Fruit fly (Drosophila melanogaster) whole organism, embryonic: Measurements from ENCODE around the gene CG42591.

Source experiments
- Ada2b ChIP-seq: fragments of 200-800 bp; sonication (Bioruptor generic); IDR thresholded peaks from 2 replicates; pipeline ENCODE4 v1.3.6; 2022; ENCODE audit warnings: missing biosample characterization, missing genetic modification characterization
- Antp ChIP-seq: fragments of 200-800 bp; sonication (Bioruptor generic); optimal IDR thresholded peaks from 3 replicates; lab custom pipeline; 2016; ENCODE audit warnings: missing biosample characterization, missing genetic modification characterization
- Bgb ChIP-seq: fragments of 200-800 bp; sonication (Bioruptor generic); IDR thresholded peaks from 2 replicates; pipeline ENCODE4 v1.3.6; 2022; ENCODE audit warnings: missing biosample characterization, missing genetic modification characterization; ENCODE audit not compliant: partially characterized antibody
- CG10267 ChIP-seq: fragments of 200-800 bp; sonication (Bioruptor generic); optimal IDR thresholded peaks from 2 replicates; lab custom pipeline; 2018; ENCODE audit warnings: missing biosample characterization, mild to moderate bottlenecking, missing genetic modification characterization, moderate library complexity
- CG10366 ChIP-seq: fragments of 200-800 bp; sonication (Bioruptor generic); IDR thresholded peaks from 2 replicates; pipeline ENCODE4 v1.3.6; 2022; ENCODE audit warnings: missing biosample characterization, missing genetic modification characterization
- CG10565 ChIP-seq: fragments of 200-800 bp; sonication (Bioruptor generic); optimal IDR thresholded peaks from 3 replicates; lab custom pipeline; 2016; ENCODE audit warnings: missing biosample characterization, mild to moderate bottlenecking, missing genetic modification characterization
- CG11398 ChIP-seq: fragments of 200-800 bp; sonication (Bioruptor generic); optimal IDR thresholded peaks from 2 replicates; lab custom pipeline; 2016; ENCODE audit warnings: missing biosample characterization, missing genetic modification characterization
- CG12391 ChIP-seq: fragments of 200-800 bp; sonication (Bioruptor generic); optimal IDR thresholded peaks from 3 replicates; lab custom pipeline; 2018; ENCODE audit warnings: missing biosample characterization, mild to moderate bottlenecking, missing genetic modification characterization, moderate library complexity
- CG15073 ChIP-seq: fragments of 200-800 bp; sonication (Bioruptor generic); optimal IDR thresholded peaks from 2 replicates; lab custom pipeline; 2016; ENCODE audit warnings: missing biosample characterization, missing genetic modification characterization
- CG15479 ChIP-seq: fragments of 200-800 bp; sonication (Bioruptor generic); optimal IDR thresholded peaks from 3 replicates; lab custom pipeline; 2019; ENCODE audit warnings: missing biosample characterization, mild to moderate bottlenecking, missing genetic modification characterization, moderate library complexity
- CG18476 ChIP-seq: fragments of 200-800 bp; sonication (Bioruptor generic); optimal IDR thresholded peaks from 2 replicates; lab custom pipeline; 2016; ENCODE audit warnings: missing biosample characterization, mild to moderate bottlenecking, missing genetic modification characterization
- CG32767 ChIP-seq: fragments of 200-800 bp; sonication (Bioruptor generic); IDR thresholded peaks from 2 replicates; pipeline ENCODE4 v1.3.6; 2022; ENCODE audit warnings: missing biosample characterization, missing genetic modification characterization
- CG3838 ChIP-seq: fragments of 200-800 bp; sonication (Bioruptor generic); optimal IDR thresholded peaks from 3 replicates; lab custom pipeline; 2016; ENCODE audit warnings: missing biosample characterization, missing genetic modification characterization
- CG6683 ChIP-seq: fragments of 200-800 bp; sonication (Bioruptor generic); optimal IDR thresholded peaks from 2 replicates; lab custom pipeline; 2017; ENCODE audit warnings: missing biosample characterization, mild to moderate bottlenecking, missing genetic modification characterization, missing genetic modification reagents
- CG6791 ChIP-seq: fragments of 200-800 bp; sonication (Bioruptor generic); IDR thresholded peaks from 3 replicates; pipeline ENCODE4 v1.3.6; 2022; ENCODE audit warnings: missing biosample characterization, missing genetic modification characterization; ENCODE audit not compliant: partially characterized antibody
- CG7357 ChIP-seq: fragments of 200-800 bp; sonication (Bioruptor generic); IDR thresholded peaks from 3 replicates; pipeline ENCODE4 v1.3.6; 2022; ENCODE audit warnings: missing biosample characterization, missing genetic modification characterization
- CG7372 ChIP-seq: fragments of 200-800 bp; sonication (Bioruptor generic); IDR thresholded peaks from 2 replicates; pipeline ENCODE4 v1.3.6; 2022; ENCODE audit warnings: missing biosample characterization, missing genetic modification characterization
- CG8924 ChIP-seq: fragments of 200-800 bp; optimal IDR thresholded peaks from 3 replicates; lab custom pipeline; 2019; ENCODE audit warnings: missing biosample characterization, mild to moderate bottlenecking, missing genetic modification characterization, moderate library complexity
- CHES-1-like ChIP-seq: fragments of 200-800 bp; sonication (Bioruptor generic); optimal IDR thresholded peaks from 2 replicates; lab custom pipeline; 2016; ENCODE audit warnings: missing biosample characterization, missing genetic modification characterization
- CoRest ChIP-seq: fragments of 200-800 bp; sonication (Bioruptor generic); optimal IDR thresholded peaks from 3 replicates; lab custom pipeline; 2018; ENCODE audit warnings: missing biosample characterization, mild to moderate bottlenecking, missing genetic modification characterization, moderate library complexity
- E2f2 ChIP-seq: fragments of 200-800 bp; sonication (Bioruptor generic); IDR thresholded peaks from 2 replicates; pipeline ENCODE4 v1.3.6; 2022; ENCODE audit warnings: missing biosample characterization, missing genetic modification characterization
- HLH3B ChIP-seq: fragments of 200-800 bp; sonication (Bioruptor generic); IDR thresholded peaks from 2 replicates; pipeline ENCODE4 v1.3.6; 2022; ENCODE audit warnings: missing biosample characterization, missing genetic modification characterization
- Hsf ChIP-seq: fragments of 200-800 bp; sonication (Bioruptor generic); optimal IDR thresholded peaks from 3 replicates; lab custom pipeline; 2016; ENCODE audit warnings: missing biosample characterization, missing genetic modification characterization
- NC2β ChIP-seq: fragments of 200-800 bp; sonication (Bioruptor generic); optimal IDR thresholded peaks from 2 replicates; lab custom pipeline; 2016; ENCODE audit warnings: missing biosample characterization, missing genetic modification characterization
- Oaz ChIP-seq: fragments of 200-800 bp; sonication (Bioruptor generic); IDR thresholded peaks from 2 replicates; pipeline ENCODE4 v1.3.6; 2022; ENCODE audit warnings: missing biosample characterization, missing genetic modification characterization
- Pdp1 ChIP-seq, 2 experiments: fragments of 200-800 bp; sonication (Bioruptor generic); optimal IDR thresholded peaks; 3 replicates each; lab custom pipeline; 2016; ENCODE audit warnings: missing biosample characterization in 2 of 2, missing genetic modification characterization in 2 of 2, mild to moderate bottlenecking in 1 of 2, moderate library complexity in 1 of 2
- Sin3A ChIP-seq: fragments of >200 bp; optimal IDR thresholded peaks from 2 replicates; lab custom pipeline; 2018
- Six4 ChIP-seq: fragments of 200-800 bp; sonication (Bioruptor generic); optimal IDR thresholded peaks from 2 replicates; lab custom pipeline; 2016; ENCODE audit warnings: missing biosample characterization, missing genetic modification characterization
- Sox100B ChIP-seq: fragments of 200-800 bp; sonication (Bioruptor generic); optimal IDR thresholded peaks from 3 replicates; lab custom pipeline; 2018; ENCODE audit warnings: missing biosample characterization, mild to moderate bottlenecking, missing genetic modification characterization
- Sox102F ChIP-seq: fragments of 200-800 bp; sonication (Bioruptor generic); optimal IDR thresholded peaks from 2 replicates; lab custom pipeline; 2018; ENCODE audit warnings: missing biosample characterization, mild to moderate bottlenecking, missing genetic modification characterization, moderate library complexity
- Sry-δ ChIP-seq: fragments of 200-800 bp; sonication (Bioruptor generic); optimal IDR thresholded peaks from 2 replicates; lab custom pipeline; 2016; ENCODE audit warnings: missing biosample characterization, missing genetic modification characterization
- Ssrp ChIP-seq: fragments of 200-800 bp; sonication (Bioruptor generic); optimal IDR thresholded peaks from 2 replicates; lab custom pipeline; 2018; ENCODE audit warnings: missing biosample characterization, mild to moderate bottlenecking, missing genetic modification characterization, moderate library complexity
- Vsx1 ChIP-seq: fragments of 200-800 bp; sonication (Bioruptor generic); optimal IDR thresholded peaks from 2 replicates; lab custom pipeline; 2017; ENCODE audit warnings: missing biosample characterization, mild to moderate bottlenecking, missing genetic modification characterization, missing genetic modification reagents
- amos ChIP-seq: fragments of 200-800 bp; sonication (Bioruptor generic); IDR thresholded peaks from 2 replicates; pipeline ENCODE4 v1.3.6; 2022; ENCODE audit warnings: missing biosample characterization, missing genetic modification characterization; ENCODE audit not compliant: partially characterized antibody
- bsh ChIP-seq, 2 experiments: fragments of 200-800 bp; sonication (Bioruptor generic); optimal IDR thresholded peaks; 2 replicates each; lab custom pipeline; 2017 to 2018; ENCODE audit warnings: mild to moderate bottlenecking in 2 of 2, missing biosample characterization in 2 of 2, missing genetic modification characterization in 2 of 2, moderate library complexity in 1 of 2
- disco-r ChIP-seq: fragments of 200-800 bp; sonication (Bioruptor generic); optimal IDR thresholded peaks from 2 replicates; lab custom pipeline; 2016; ENCODE audit warnings: missing biosample characterization, missing genetic modification characterization
- ewg ChIP-seq: fragments of 200-800 bp; sonication (Bioruptor generic); optimal IDR thresholded peaks from 3 replicates; lab custom pipeline; 2017; ENCODE audit warnings: mild to moderate bottlenecking, missing biosample characterization, missing genetic modification reagents, missing genetic modification characterization
- fd96Cb ChIP-seq: fragments of 200-800 bp; sonication (Bioruptor generic); optimal IDR thresholded peaks from 2 replicates; lab custom pipeline; 2018; ENCODE audit warnings: missing biosample characterization, mild to moderate bottlenecking, missing genetic modification characterization, moderate library complexity
- grau ChIP-seq: fragments of 200-800 bp; optimal IDR thresholded peaks from 3 replicates; lab custom pipeline; 2019; ENCODE audit warnings: missing biosample characterization, mild to moderate bottlenecking, missing genetic modification characterization, moderate library complexity
- ken ChIP-seq: fragments of 200-800 bp; sonication (Bioruptor generic); IDR thresholded peaks from 3 replicates; pipeline ENCODE4 v1.3.6; 2022; ENCODE audit warnings: missing biosample characterization, missing genetic modification characterization
- luna ChIP-seq: fragments of 200-800 bp; sonication (Bioruptor generic); optimal IDR thresholded peaks from 2 replicates; lab custom pipeline; 2016; ENCODE audit warnings: missing biosample characterization, missing genetic modification characterization
- mld ChIP-seq: fragments of 200-800 bp; sonication (Bioruptor generic); IDR thresholded peaks from 3 replicates; pipeline ENCODE4 v1.3.6; 2022; ENCODE audit warnings: missing biosample characterization, missing genetic modification characterization; ENCODE audit not compliant: partially characterized antibody
- nau ChIP-seq: fragments of 200-800 bp; sonication (Bioruptor generic); optimal IDR thresholded peaks from 3 replicates; lab custom pipeline; 2017; ENCODE audit warnings: missing biosample characterization, mild to moderate bottlenecking, missing genetic modification characterization, missing genetic modification reagents
- p53 ChIP-seq: fragments of 200-800 bp; sonication (Bioruptor generic); optimal IDR thresholded peaks from 2 replicates; lab custom pipeline; 2016; ENCODE audit warnings: missing biosample characterization, missing genetic modification characterization
- phol ChIP-seq: fragments of 200-800 bp; sonication (Bioruptor generic); optimal IDR thresholded peaks from 3 replicates; lab custom pipeline; 2018; ENCODE audit warnings: missing biosample characterization, mild to moderate bottlenecking, missing genetic modification characterization, moderate library complexity
- sisA ChIP-seq: fragments of 200-800 bp; sonication (Bioruptor generic); IDR thresholded peaks from 2 replicates; pipeline ENCODE4 v1.3.6; 2022; ENCODE audit warnings: missing biosample characterization, missing genetic modification characterization
- tin ChIP-seq: fragments of 200-800 bp; sonication (Bioruptor generic); optimal IDR thresholded peaks from 3 replicates; lab custom pipeline; 2016; ENCODE audit warnings: missing biosample characterization, missing genetic modification characterization
- trem ChIP-seq: fragments of 200-800 bp; optimal IDR thresholded peaks from 3 replicates; lab custom pipeline; 2019; ENCODE audit warnings: missing biosample characterization, mild to moderate bottlenecking, missing genetic modification characterization, moderate library complexity
- unc-4 ChIP-seq: fragments of 200-800 bp; sonication (Bioruptor generic); IDR thresholded peaks from 2 replicates; pipeline ENCODE4 v1.3.6; 2022; ENCODE audit warnings: missing biosample characterization, missing genetic modification characterization; ENCODE audit not compliant: partially characterized antibody
- zfh1 ChIP-seq: fragments of 200-800 bp; sonication (Bioruptor generic); IDR thresholded peaks from 3 replicates; pipeline ENCODE4 v1.3.6; 2022; ENCODE audit warnings: missing biosample characterization, missing genetic modification characterization

The CG42591 gene

DNA sequence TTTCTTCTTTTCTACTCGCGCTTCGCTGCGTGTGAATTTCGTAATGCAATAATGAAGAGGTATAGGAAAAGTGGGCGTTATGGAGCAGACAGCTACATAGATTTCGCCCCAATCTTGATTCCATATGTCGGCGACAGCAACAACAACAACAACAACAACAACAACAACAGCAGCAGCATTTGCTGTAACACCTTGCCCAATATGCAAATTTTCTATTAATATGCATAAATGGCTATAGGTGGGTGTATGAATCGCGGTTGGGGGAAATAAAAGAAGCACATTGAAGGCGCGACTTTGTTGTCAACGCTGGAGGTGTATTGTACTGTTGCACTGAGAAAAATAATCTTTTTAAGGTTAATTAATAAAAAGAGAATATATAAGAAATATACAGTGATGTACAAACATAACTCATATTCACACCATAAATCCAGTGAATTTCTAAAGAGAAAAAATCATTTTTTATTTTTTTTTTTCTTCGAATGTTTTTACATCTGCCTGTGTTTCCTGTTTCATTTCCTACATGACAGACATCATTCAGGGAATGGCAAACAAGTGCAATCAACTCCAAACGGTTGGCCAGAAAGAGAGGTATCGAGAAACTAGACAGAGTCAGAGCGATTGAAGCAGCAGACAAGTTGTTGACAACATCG is 28.2 kb downstream of the CG42591 start (continued):
- TF ChIP-seq amos (GFP tag; lab: Robert Waterston, UW) (no peak), NC2β (GFP tag; lab: Kevin White, UChicago) (no peak), CG6683 (GFP tag; lab: Kevin White, UChicago) (no peak), CG10267 (tag; lab: Kevin White, UChicago) (peak; percentile 8), Six4 (GFP tag; lab: Kevin White, UChicago) (no peak), luna (GFP tag; lab: Kevin White, UChicago) (no peak), zfh1 (peak; percentile 46; the same call in 1 of the 3 replicates), CG11398 (GFP tag; lab: Kevin White, UChicago) (no peak), E2f2 (GFP tag; lab: Robert Waterston, UW) (peak; percentile 10; the same call in 1 of the 2 replicates), grau (tag; lab: Kevin White, UChicago) (peak; percentile 17), CG15479 (no peak), sisA (GFP tag; lab: Robert Waterston, UW) (no peak; the same call in 1 of the 2 replicates), Sry-δ (GFP tag; lab: Kevin White, UChicago) (no peak), unc-4 (GFP tag; lab: Robert Waterston, UW) (no peak), Pdp1 (GFP tag; optimal IDR thresholded peaks at IDR 0.05; lab: Kevin White, UChicago) (peak in 1 of 2 experiments; percentile 38), Ada2b (peak; percentile 44), Antp (GFP tag; lab: Kevin White, UChicago) (no peak), CG10366 (peak; percentile 25; the same call in 1 of the 2 replicates), Sox102F (peak; percentile 51), Sin3A (lab: Kevin White, UChicago) (no peak), CG8924 (peak; percentile 7), CG10565 (no peak), HLH3B (GFP tag; lab: Robert Waterston, UW) (peak; percentile 28; the same call in 1 of the 2 replicates), fd96Cb (peak; percentile 34), p53 (GFP tag; lab: Kevin White, UChicago) (no peak), CG18476 (GFP tag; lab: Kevin White, UChicago) (no peak), bsh (GFP tag; optimal IDR thresholded peaks at IDR 0.05; lab: Kevin White, UChicago) (peak in 1 of 2 experiments; percentile 1), CG12391 (tag; lab: Kevin White, UChicago) (peak; percentile 26), CG7372 (GFP tag; lab: Robert Waterston, UW) (no peak), CG6791 (GFP tag; lab: Robert Waterston, UW) (no peak), tin (peak; percentile 3), mld (no peak), CG3838 (no peak), trem (no peak), Sox100B (GFP tag; lab: Kevin White, UChicago) (peak; percentile 42), CG32767 (GFP tag; lab: Robert Waterston, UW) (no peak), CG15073 (no peak), CG7357 (GFP tag; lab: Robert Waterston, UW) (peak; percentile 43; the same call in 1 of the 3 replicates), nau (no peak), CoRest (tag; lab: Kevin White, UChicago) (no peak), Hsf (peak; percentile 13), disco-r (GFP tag; lab: Kevin White, UChicago) (no peak), ewg (no peak), ken (GFP tag; lab: Robert Waterston, UW) (no peak), Ssrp (peak; percentile 12), Vsx1 (GFP tag; lab: Kevin White, UChicago) (no peak), phol (tag; lab: Kevin White, UChicago) (peak; percentile 51), CHES-1-like (GFP tag; lab: Kevin White, UChicago) (no peak), Bgb (GFP tag; lab: Robert Waterston, UW) (no peak), Oaz (GFP tag; lab: Robert Waterston, UW) (no peak)
